Fruit fly (Drosophila melanogaster) Kc167 (cell line): Measurements from ENCODE around the gene CG1824.

Experiments used
- insv ChIP-seq: fragments of >200 bp; optimal IDR thresholded peaks from 3 replicates; lab custom pipeline; 2018; ENCODE audit warnings: missing external identifiers
- psq ChIP-seq: fragments of >200 bp; optimal IDR thresholded peaks from 2 replicates; lab custom pipeline; 2017; ENCODE audit warnings: missing external identifiers

dm6 chrX:12552824-12553223 lies 42.6 kb downstream of the CG1824 start, which contains the start of gene Cpr11B:
- no peak for TF ChIP-seq psq
- TF ChIP-seq insv (lab: Kevin White, UChicago), result no peak
